Worm (Caenorhabditis elegans): ENCODE data around the gene ran-3.

DNA sequence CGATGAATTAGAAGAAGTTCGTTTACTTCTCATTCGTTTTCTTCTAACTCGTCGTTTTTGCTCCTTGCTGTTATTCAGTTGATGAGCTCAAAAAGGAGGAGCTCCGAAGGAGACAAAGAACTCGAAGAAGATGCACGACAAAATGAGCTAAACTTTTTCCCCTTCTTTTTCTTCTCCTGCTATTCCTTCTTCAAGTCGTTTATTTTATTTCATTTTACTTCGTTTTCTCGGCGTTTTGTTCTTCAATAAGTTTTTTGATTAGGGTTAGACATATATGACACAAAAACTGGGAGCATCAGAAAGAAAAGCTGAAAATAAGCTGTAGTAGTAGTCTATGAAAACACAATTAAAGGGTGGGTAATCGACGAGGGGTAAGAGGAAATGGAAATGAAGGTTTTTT is 12.8 kb downstream of the ran-3 start:
- no peak for TF ChIP-seq nhr-11 (tag; optimal IDR thresholded peaks at IDR 0.05)
- no peak for TF ChIP-seq blmp-1 (tag; optimal IDR thresholded peaks at IDR 0.05)
- TF ChIP-seq ztf-11 (tag; optimal IDR thresholded peaks at IDR 0.05): no peak
- TF ChIP-seq mep-1 (tag; optimal IDR thresholded peaks at IDR 0.05): no peak
- no peak for TF ChIP-seq lsy-2 (tag; optimal IDR thresholded peaks at IDR 0.05)
- no peak for TF ChIP-seq C04F5.9 (tag; optimal IDR thresholded peaks at IDR 0.05)
- TF ChIP-seq alr-1 (tag; optimal IDR thresholded peaks at IDR 0.05; ENCODE audit: borderline replicate concordance): no peak
- TF ChIP-seq skn-1 (tag; optimal IDR thresholded peaks at IDR 0.05): no peak
- TF ChIP-seq lin-13 (GFP tag; optimal IDR thresholded peaks at IDR 0.05): no peak
- no peak for TF ChIP-seq fos-1 (tag; optimal IDR thresholded peaks at IDR 0.05)
